Worm (Caenorhabditis elegans): ENCODE data around the gene B0035.13.

ce11 chrIV:11266090-11266489 lies 40.4 kb downstream of the B0035.13 start, which contains the start of gene col-127:
- no peak for TF ChIP-seq ZK546.5 (tag; optimal IDR thresholded peaks at IDR 0.05)
- TF ChIP-seq ama-1 (optimal IDR thresholded peaks at IDR 0.05) = no peak
- no peak for TF ChIP-seq dpl-1 (GFP tag; optimal IDR thresholded peaks at IDR 0.05)

Data from whole organism, L4 larva.